Fruit fly (Drosophila melanogaster) whole organism, adult: Measurements from ENCODE around the gene kirre.

Experiments used
- CG11617 ChIP-seq: fragments of 200-800 bp; sonication (Bioruptor generic); optimal IDR thresholded peaks from 2 replicates; lab custom pipeline; 2017; ENCODE audit warnings: mild to moderate bottlenecking, missing biosample characterization, missing genetic modification reagents, missing genetic modification characterization
- CG12768 ChIP-seq: fragments of 200-800 bp; sonication (Bioruptor generic); optimal IDR thresholded peaks from 2 replicates; lab custom pipeline; 2017; ENCODE audit warnings: missing biosample characterization, missing genetic modification characterization, mild to moderate bottlenecking, moderate library complexity, missing genetic modification reagents
- CG14711 ChIP-seq: fragments of 200-800 bp; sonication (Bioruptor generic); optimal IDR thresholded peaks from 2 replicates; lab custom pipeline; 2018; ENCODE audit warnings: missing biosample characterization, mild to moderate bottlenecking, missing genetic modification characterization, moderate library complexity
- CG1620 ChIP-seq: fragments of 200-800 bp; sonication (Bioruptor generic); optimal IDR thresholded peaks from 2 replicates; lab custom pipeline; 2016; ENCODE audit warnings: missing biosample characterization, missing genetic modification characterization
- CG33017 ChIP-seq: fragments of 200-800 bp; sonication (Bioruptor generic); optimal IDR thresholded peaks from 2 replicates; lab custom pipeline; 2018; ENCODE audit warnings: missing biosample characterization, mild to moderate bottlenecking, missing genetic modification characterization, moderate library complexity
- CG5204 ChIP-seq: fragments of 200-800 bp; sonication (Bioruptor generic); optimal IDR thresholded peaks from 2 replicates; lab custom pipeline; 2016; ENCODE audit warnings: missing biosample characterization, missing genetic modification characterization
- CG7045 ChIP-seq: fragments of 200-800 bp; sonication (Bioruptor generic); optimal IDR thresholded peaks from 2 replicates; lab custom pipeline; 2017; ENCODE audit warnings: missing biosample characterization, mild to moderate bottlenecking, missing genetic modification characterization
- CG7101 ChIP-seq: fragments of 200-800 bp; sonication (Bioruptor generic); optimal IDR thresholded peaks from 2 replicates; lab custom pipeline; 2018; ENCODE audit warnings: missing biosample characterization, mild to moderate bottlenecking, missing genetic modification characterization, moderate library complexity
- Clk ChIP-seq: fragments of 200-800 bp; sonication (Bioruptor generic); optimal IDR thresholded peaks from 2 replicates; lab custom pipeline; 2017; ENCODE audit warnings: missing biosample characterization, missing genetic modification characterization
- Crg-1 ChIP-seq: fragments of 200-800 bp; sonication (Bioruptor generic); optimal IDR thresholded peaks from 2 replicates; lab custom pipeline; 2016; ENCODE audit warnings: missing biosample characterization, missing genetic modification characterization
- Hr96 ChIP-seq: fragments of 200-800 bp; sonication (Bioruptor generic); optimal IDR thresholded peaks from 2 replicates; lab custom pipeline; 2016; ENCODE audit warnings: missing biosample characterization, missing genetic modification characterization
- Mnt ChIP-seq: fragments of 200-800 bp; sonication (Bioruptor generic); optimal IDR thresholded peaks from 2 replicates; lab custom pipeline; 2016; ENCODE audit warnings: missing biosample characterization, mild to moderate bottlenecking, missing genetic modification characterization
- bab1 ChIP-seq: fragments of 200-800 bp; sonication (Bioruptor generic); optimal IDR thresholded peaks from 3 replicates; lab custom pipeline; 2019; ENCODE audit warnings: missing biosample characterization, mild to moderate bottlenecking, missing genetic modification characterization, moderate library complexity
- cic ChIP-seq: fragments of 200-800 bp; sonication (Bioruptor generic); optimal IDR thresholded peaks from 2 replicates; lab custom pipeline; 2017; ENCODE audit warnings: missing biosample characterization, mild to moderate bottlenecking, missing genetic modification characterization, moderate library complexity
- cnc ChIP-seq, 2 experiments: fragments of >200 bp; optimal IDR thresholded peaks; 2 replicates each; lab custom pipeline; 2017
- kay ChIP-seq: fragments of 200-800 bp; sonication (Bioruptor generic); peaks from one replicate; lab custom pipeline; 2016; ENCODE audit warnings: missing biosample characterization, missing genetic modification characterization, borderline replicate concordance
- ovo ChIP-seq: fragments of 200-800 bp; sonication (Bioruptor generic); optimal IDR thresholded peaks from 2 replicates; lab custom pipeline; 2016; ENCODE audit warnings: missing biosample characterization, missing genetic modification characterization
- pad ChIP-seq: fragments of 200-800 bp; sonication (Bioruptor generic); optimal IDR thresholded peaks from 3 replicates; lab custom pipeline; 2017; ENCODE audit warnings: missing biosample characterization, missing genetic modification characterization, mild to moderate bottlenecking, moderate library complexity, missing genetic modification reagents
- tj ChIP-seq: fragments of 200-800 bp; sonication (Bioruptor generic); optimal IDR thresholded peaks from 3 replicates; lab custom pipeline; 2017; ENCODE audit warnings: missing biosample characterization, mild to moderate bottlenecking, missing genetic modification characterization, moderate library complexity
- toe ChIP-seq: fragments of 200-800 bp; sonication (Bioruptor generic); optimal IDR thresholded peaks from 2 replicates; lab custom pipeline; 2016; ENCODE audit warnings: missing biosample characterization, missing genetic modification characterization

The kirre gene

dm6 chrX:2969039-2969438 lies 228.9 kb downstream of the kirre start:
- no peak for TF ChIP-seq bab1 (GFP tag; lab: Kevin White, UChicago)
- no peak for TF ChIP-seq CG5204 (GFP tag; lab: Kevin White, UChicago)
- TF ChIP-seq CG11617 (GFP tag; lab: Kevin White, UChicago), result no peak
- TF ChIP-seq CG12768 (GFP tag; lab: Kevin White, UChicago), result no peak
- no peak for TF ChIP-seq Crg-1 (GFP tag; lab: Kevin White, UChicago)
- no peak for TF ChIP-seq ovo (GFP tag; lab: Kevin White, UChicago)
- no peak for TF ChIP-seq CG14711
- TF ChIP-seq CG33017 (tag; lab: Kevin White, UChicago), result no peak
- TF ChIP-seq CG7101 (tag; lab: Kevin White, UChicago), result no peak
- no peak for TF ChIP-seq Clk (GFP tag; lab: Kevin White, UChicago)
- no peak for TF ChIP-seq Hr96 (GFP tag; lab: Kevin White, UChicago)
- TF ChIP-seq CG7045 (GFP tag; lab: Kevin White, UChicago), result no peak
- TF ChIP-seq kay (GFP tag; lab: Kevin White, UChicago), result no peak
- TF ChIP-seq toe (GFP tag; lab: Kevin White, UChicago), result no peak
- no peak for TF ChIP-seq cic (GFP tag; lab: Kevin White, UChicago)

dm6 chrX:2973593-2973992 lies 233.4 kb downstream of the kirre start, which contains the start of gene rst:
rst (minus strand) TSS chrX:2973834.
- TF ChIP-seq CG7045 (GFP tag; lab: Kevin White, UChicago) (no peak), ovo (GFP tag; lab: Kevin White, UChicago) (no peak), Crg-1 (GFP tag; lab: Kevin White, UChicago) (no peak), tj (GFP tag; lab: Kevin White, UChicago) (no peak), bab1 (GFP tag; lab: Kevin White, UChicago) (no peak), CG33017 (tag; lab: Kevin White, UChicago) (no peak), Clk (GFP tag; lab: Kevin White, UChicago) (no peak)

dm6 chrX:2977857-2978473 lies 237.8 kb downstream of the kirre start:
- TF ChIP-seq Clk (GFP tag; lab: Kevin White, UChicago), result no peak
- no peak for TF ChIP-seq CG14711
- TF ChIP-seq bab1 (GFP tag; lab: Kevin White, UChicago), result no peak
- no peak for TF ChIP-seq kay (GFP tag; lab: Kevin White, UChicago)
- TF ChIP-seq CG12768 (GFP tag; lab: Kevin White, UChicago), result no peak
- TF ChIP-seq CG1620 (GFP tag; lab: Kevin White, UChicago), result no peak
- TF ChIP-seq toe (GFP tag; lab: Kevin White, UChicago), result no peak
- no peak for TF ChIP-seq CG7045 (GFP tag; lab: Kevin White, UChicago)
- no peak for TF ChIP-seq cic (GFP tag; lab: Kevin White, UChicago)
- no peak for TF ChIP-seq CG11617 (GFP tag; lab: Kevin White, UChicago)
- no peak for TF ChIP-seq CG7101 (tag; lab: Kevin White, UChicago)
- no peak for TF ChIP-seq CG33017 (tag; lab: Kevin White, UChicago)
- TF ChIP-seq Mnt (GFP tag; lab: Kevin White, UChicago), result no peak
- no peak for TF ChIP-seq pad (GFP tag; lab: Kevin White, UChicago)
- TF ChIP-seq tj (GFP tag; lab: Kevin White, UChicago), result no peak
- no peak for TF ChIP-seq CG5204 (GFP tag; lab: Kevin White, UChicago)
- no peak for TF ChIP-seq cnc (optimal IDR thresholded peaks at IDR 0.05; lab: Kevin White, UChicago)
- no peak for TF ChIP-seq ovo (GFP tag; lab: Kevin White, UChicago)
- no peak for TF ChIP-seq Hr96 (GFP tag; lab: Kevin White, UChicago)
- TF ChIP-seq Crg-1 (GFP tag; lab: Kevin White, UChicago), result no peak

- TF ChIP-seq ovo (GFP tag; lab: Kevin White, UChicago) (no peak), tj (GFP tag; lab: Kevin White, UChicago) (no peak), Clk (GFP tag; lab: Kevin White, UChicago) (no peak), CG33017 (tag; lab: Kevin White, UChicago) (no peak), CG7045 (GFP tag; lab: Kevin White, UChicago) (no peak), toe (GFP tag; lab: Kevin White, UChicago) (no peak), CG12768 (GFP tag; lab: Kevin White, UChicago) (no peak), CG14711 (no peak), kay (GFP tag; lab: Kevin White, UChicago) (no peak), Hr96 (GFP tag; lab: Kevin White, UChicago) (no peak), CG7101 (tag; lab: Kevin White, UChicago) (no peak), bab1 (GFP tag; lab: Kevin White, UChicago) (no peak), pad (GFP tag; lab: Kevin White, UChicago) (no peak), CG5204 (GFP tag; lab: Kevin White, UChicago) (no peak), Mnt (GFP tag; lab: Kevin White, UChicago) (no peak), Crg-1 (GFP tag; lab: Kevin White, UChicago) (no peak), cnc (optimal IDR thresholded peaks at IDR 0.05; lab: Kevin White, UChicago) (no peak), cic (GFP tag; lab: Kevin White, UChicago) (no peak)
Measured at dm6 chrX:2980290-2980689, 240.1 kb downstream of the kirre start.

dm6 chrX:2982441-2982995 lies 242.3 kb downstream of the kirre start:
- TF ChIP-seq CG14711, result no peak
- no peak for TF ChIP-seq Hr96 (GFP tag; lab: Kevin White, UChicago)
- no peak for TF ChIP-seq CG11617 (GFP tag; lab: Kevin White, UChicago)
- TF ChIP-seq CG33017 (tag; lab: Kevin White, UChicago), result no peak
- no peak for TF ChIP-seq tj (GFP tag; lab: Kevin White, UChicago)
- TF ChIP-seq CG1620 (GFP tag; lab: Kevin White, UChicago), result no peak
